Worm (Caenorhabditis elegans) whole organism, L1 larva: ENCODE data around the gene R11H6.4.

Source experiments
- C04F5.9 ChIP-seq: sonication (generic microtip); optimal IDR thresholded peaks from 2 replicates; lab custom pipeline; 2016; ENCODE audit warnings: missing genetic modification characterization, missing compliant biosample characterization
- C16A3.4 ChIP-seq: fragments of 150-350 bp; optimal IDR thresholded peaks from 2 replicates; lab custom pipeline; 2014; ENCODE audit warnings: missing biosample characterization, missing genetic modification characterization
- C34B4.2 ChIP-seq: sonication (generic microtip); optimal IDR thresholded peaks from 2 replicates; lab custom pipeline; 2017; ENCODE audit warnings: mild to moderate bottlenecking, missing genetic modification characterization, missing compliant biosample characterization
- Y116A8C.19 ChIP-seq: sonication (generic microtip); optimal IDR thresholded peaks from 2 replicates; lab custom pipeline; 2016; ENCODE audit warnings: missing compliant biosample characterization, missing genetic modification characterization, borderline replicate concordance
- aha-1 ChIP-seq: fragments of 150-350 bp; optimal IDR thresholded peaks from 2 replicates; lab custom pipeline; 2014; ENCODE audit warnings: missing biosample characterization, missing genetic modification characterization
- aly-2 ChIP-seq: fragments of 150-350 bp; optimal IDR thresholded peaks from 2 replicates; lab custom pipeline; 2014; ENCODE audit warnings: missing biosample characterization, missing genetic modification characterization
- ama-1 ChIP-seq: fragments of 150-350 bp; optimal IDR thresholded peaks from 2 replicates; lab custom pipeline; 2014
- ceh-63 ChIP-seq: fragments of 200-800 bp; sonication (Bioruptor generic); optimal IDR thresholded peaks from 2 replicates; lab custom pipeline; 2018; ENCODE audit warnings: mild to moderate bottlenecking, missing genetic modification characterization, missing compliant biosample characterization
- dpl-1 ChIP-seq, 3 experiments: fragments of 150-350 bp in 2 of 3; sonication (generic microtip) in 1 of 3; optimal IDR thresholded peaks; 2 replicates each; lab custom pipeline; 2014 to 2017; ENCODE audit warnings: missing biosample characterization in 3 of 3, missing genetic modification characterization in 3 of 3, missing genetic modification reagents in 3 of 3
- dsc-1 ChIP-seq: sonication (generic microtip); optimal IDR thresholded peaks from 2 replicates; lab custom pipeline; 2016; ENCODE audit warnings: mild to moderate bottlenecking, missing genetic modification characterization, missing compliant biosample characterization
- efl-1 ChIP-seq, 4 experiments: fragments of 150-350 bp; optimal IDR thresholded peaks in 3 of 4; peaks in 1 of 4; 1 replicate in 1 of 4; 2 replicates in 3 of 4; lab custom pipeline; 2014; ENCODE audit warnings: missing biosample characterization in 2 of 4, missing genetic modification characterization in 2 of 4, missing genetic modification reagents in 2 of 4
- elt-2 ChIP-seq: sonication (generic microtip); optimal IDR thresholded peaks from 2 replicates; lab custom pipeline; 2016; ENCODE audit warnings: missing genetic modification characterization, mild to moderate bottlenecking, inconsistent platforms, missing compliant biosample characterization, missing genetic modification reagents
- hpl-2 ChIP-seq: fragments of 150-350 bp; optimal IDR thresholded peaks from 2 replicates; lab custom pipeline; 2014; ENCODE audit warnings: missing biosample characterization, missing genetic modification reagents, missing genetic modification characterization
- isw-1 ChIP-seq: fragments of 200-800 bp; sonication (Bioruptor generic); IDR thresholded peaks from 2 replicates; pipeline ENCODE4 v1.3.6; 2022; ENCODE audit warnings: missing genetic modification characterization, missing compliant biosample characterization
- jun-1 ChIP-seq: fragments of 150-350 bp; optimal IDR thresholded peaks from 2 replicates; lab custom pipeline; 2014; ENCODE audit warnings: missing biosample characterization, missing genetic modification reagents, missing genetic modification characterization
- lin-13 ChIP-seq: fragments of 150-350 bp; optimal IDR thresholded peaks from 2 replicates; lab custom pipeline; 2014; ENCODE audit warnings: missing biosample characterization, missing genetic modification reagents, missing genetic modification characterization
- lin-15B ChIP-seq: fragments of 150-350 bp; sonication (generic microtip); optimal IDR thresholded peaks from 3 replicates; lab custom pipeline; 2014; ENCODE audit warnings: missing biosample characterization, missing genetic modification characterization
- lin-35 ChIP-seq, 2 experiments: fragments of 150-350 bp; optimal IDR thresholded peaks; 2 replicates each; lab custom pipeline; 2014; ENCODE audit warnings: missing biosample characterization in 2 of 2, missing genetic modification characterization in 2 of 2, missing genetic modification reagents in 2 of 2
- nhr-47 ChIP-seq: sonication (generic microtip); optimal IDR thresholded peaks from 2 replicates; lab custom pipeline; 2016; ENCODE audit warnings: mild to moderate bottlenecking, missing genetic modification characterization, moderate library complexity, missing compliant biosample characterization
- nhr-77 ChIP-seq: fragments of 150-350 bp; optimal IDR thresholded peaks from 2 replicates; lab custom pipeline; 2014; ENCODE audit warnings: missing biosample characterization, missing genetic modification characterization
- nhr-85 ChIP-seq: sonication (generic microtip); peaks from one replicate; lab custom pipeline; 2016; ENCODE audit warnings: missing genetic modification characterization, inconsistent platforms, missing compliant biosample characterization
- pax-3 ChIP-seq: fragments of 200-800 bp; sonication (Bioruptor generic); optimal IDR thresholded peaks from 2 replicates; lab custom pipeline; 2018; ENCODE audit warnings: mild to moderate bottlenecking, missing genetic modification characterization, moderate library complexity, missing compliant biosample characterization
- skn-1 ChIP-seq: fragments of 150-350 bp; optimal IDR thresholded peaks from 2 replicates; lab custom pipeline; 2014; ENCODE audit warnings: missing biosample characterization, missing genetic modification characterization
- snu-23 ChIP-seq: sonication (generic microtip); optimal IDR thresholded peaks from 2 replicates; lab custom pipeline; 2016; ENCODE audit warnings: missing genetic modification characterization, missing compliant biosample characterization
- sox-4 ChIP-seq: sonication (generic microtip); optimal IDR thresholded peaks from 2 replicates; lab custom pipeline; 2016; ENCODE audit warnings: missing genetic modification characterization, missing compliant biosample characterization
- tlp-1 ChIP-seq: fragments of 150-350 bp; optimal IDR thresholded peaks from 2 replicates; lab custom pipeline; 2014; ENCODE audit warnings: missing biosample characterization, missing genetic modification characterization
- unc-130 ChIP-seq: fragments of 150-350 bp; optimal IDR thresholded peaks from 2 replicates; lab custom pipeline; 2017; ENCODE audit warnings: missing biosample characterization, missing genetic modification characterization, inconsistent platforms
- unc-86 ChIP-seq: sonication (generic microtip); optimal IDR thresholded peaks from 2 replicates; lab custom pipeline; 2016; ENCODE audit warnings: missing genetic modification characterization, missing compliant biosample characterization
- vab-15 ChIP-seq: sonication (generic microtip); optimal IDR thresholded peaks from 2 replicates; lab custom pipeline; 2017; ENCODE audit warnings: missing genotype, mild to moderate bottlenecking, missing genetic modification characterization, missing compliant biosample characterization
- zip-4 ChIP-seq: fragments of 200-800 bp; sonication (Bioruptor generic); optimal IDR thresholded peaks from 2 replicates; lab custom pipeline; 2018; ENCODE audit warnings: mild to moderate bottlenecking, missing genetic modification characterization, moderate library complexity, missing compliant biosample characterization

Gene R11H6.4

ce11 chrV:14635119-14635518 is 25.4 kb downstream of the R11H6.4 start, which contains the start of gene F43D2.6:
Gene F43D2.6, minus strand, starts transcription at chrV:14635180.
- TF ChIP-seq efl-1 (optimal IDR thresholded peaks at IDR 0.05; lab: Kevin White, UChicago): no peak
- peak in 1 of 2 experiments; percentile 65 for TF ChIP-seq efl-1 (GFP tag; optimal IDR thresholded peaks at IDR 0.05 in 1 of 2; lab: Kevin White, UChicago)
- no peak for TF ChIP-seq snu-23 (GFP tag; lab: Kevin White, UChicago)

DNA sequence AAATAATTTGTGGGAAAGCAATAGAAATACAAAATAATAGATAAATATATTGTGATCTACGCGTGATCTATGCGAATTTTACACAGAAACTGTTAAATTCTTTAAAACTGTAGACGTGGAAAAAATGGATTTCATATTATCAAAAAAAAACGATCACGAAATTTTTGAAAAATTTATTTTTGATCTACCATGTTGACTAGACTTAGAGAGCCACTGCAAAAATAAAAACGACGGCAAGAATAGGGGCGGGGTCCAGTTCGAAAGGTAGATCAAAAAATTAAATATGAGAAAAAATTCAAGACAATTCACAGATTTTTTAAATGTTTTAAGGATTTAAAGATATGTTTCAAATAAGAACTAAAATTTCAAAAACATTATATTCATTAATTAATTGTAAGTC is 28.3 kb downstream of the R11H6.4 start:
- TF ChIP-seq C04F5.9 (tag; lab: Kevin White, UChicago) (no peak), C16A3.4 (tag; lab: Kevin White, UChicago) (no peak), zip-4 (GFP tag; lab: Kevin White, UChicago) (no peak), nhr-77 (tag; lab: Kevin White, UChicago) (no peak), lin-13 (GFP tag; lab: Kevin White, UChicago) (no peak), ceh-63 (no peak), jun-1 (no peak), nhr-85 (tag; lab: Kevin White, UChicago) (no peak)
- TF ChIP-seq, all 84 proteins: peak for 0

DNA sequence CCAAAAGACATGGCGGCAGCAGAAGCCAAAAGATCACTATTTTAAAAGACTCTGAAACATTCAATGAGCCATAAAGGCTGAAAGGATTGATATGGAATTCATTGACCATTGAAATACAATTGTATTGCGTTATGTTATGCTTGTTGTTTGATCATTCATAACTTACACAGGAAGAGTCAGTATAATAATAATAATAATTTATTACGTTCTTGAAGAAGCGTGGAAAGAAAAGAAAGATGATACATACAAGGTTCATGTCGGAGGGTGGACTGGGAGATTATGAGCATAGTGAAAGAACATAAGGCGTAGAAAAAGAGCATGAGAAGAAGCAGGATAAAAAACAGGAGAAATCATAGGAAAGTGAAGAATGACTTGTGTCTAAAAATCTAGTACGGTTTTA is 30.3 kb downstream of the R11H6.4 start, which contains the start of gene F43D2.7:
Gene F43D2.7, minus strand, starts transcription at position 101 of the 400 bp plus-strand sequence.
- TF ChIP-seq ama-1 (lab: Kevin White, UChicago): no peak
- TF ChIP-seq nhr-77 (tag; lab: Kevin White, UChicago): no peak
- TF ChIP-seq pax-3 (tag; lab: Kevin White, UChicago): no peak
- TF ChIP-seq dsc-1 (tag; lab: Kevin White, UChicago): no peak
- no peak for TF ChIP-seq dpl-1 (GFP tag; optimal IDR thresholded peaks at IDR 0.05; lab: Kevin White, UChicago)
- TF ChIP-seq lin-15B (tag; lab: Kevin White, UChicago): no peak
- no peak for TF ChIP-seq Y116A8C.19 (tag; lab: Kevin White, UChicago)
- no peak for TF ChIP-seq aly-2 (tag; lab: Kevin White, UChicago)
- TF ChIP-seq C34B4.2 (tag; lab: Kevin White, UChicago): no peak
- TF ChIP-seq nhr-47: no peak
- TF ChIP-seq tlp-1 (tag; lab: Kevin White, UChicago): no peak
- TF ChIP-seq unc-130: no peak
- TF ChIP-seq unc-86 (tag; lab: Kevin White, UChicago): no peak
- TF ChIP-seq aha-1: no peak
- TF ChIP-seq, all 84 proteins: peak for 0

- peak; percentile 70 for TF ChIP-seq elt-2 (tag; lab: Kevin White, UChicago)
- TF ChIP-seq skn-1 (tag; lab: Kevin White, UChicago): no peak
- peak in 1 of 2 experiments; percentile 18 for TF ChIP-seq lin-35 (GFP tag; optimal IDR thresholded peaks at IDR 0.05; lab: Kevin White, UChicago)
Observed at ce11 chrV:14640769-14641168, 31.0 kb downstream of the R11H6.4 start, which contains the start of gene C54G10.1. Gene C54G10.1, plus strand, starts transcription at chrV:14641101.

DNA sequence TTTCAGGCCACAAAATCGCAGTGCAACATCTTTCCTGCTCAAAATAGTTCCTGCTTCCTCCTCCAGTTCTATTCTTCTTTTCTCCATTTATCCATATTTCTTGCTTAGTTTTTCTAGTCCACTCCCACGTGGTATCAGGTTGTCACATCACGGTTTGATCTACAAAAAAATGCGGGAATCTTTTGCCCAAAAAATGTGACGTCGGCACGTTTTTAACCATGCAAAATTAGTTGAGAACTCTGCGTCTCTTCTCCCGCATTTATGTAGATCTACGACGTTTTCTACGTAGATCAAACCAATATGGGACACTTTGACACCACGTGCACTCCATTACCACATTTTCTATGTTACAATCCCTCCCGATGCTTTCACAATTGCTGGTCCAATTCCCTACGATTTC is 32.3 kb downstream of the R11H6.4 start:
- TF ChIP-seq lin-13 (GFP tag; lab: Kevin White, UChicago) (no peak), hpl-2 (GFP tag; lab: Kevin White, UChicago) (no peak), nhr-77 (tag; lab: Kevin White, UChicago) (no peak), isw-1 (GFP tag; lab: Robert Waterston, UW) (no peak), efl-1 (optimal IDR thresholded peaks at IDR 0.05; lab: Kevin White, UChicago) (no peak), efl-1 (GFP tag; optimal IDR thresholded peaks at IDR 0.05 in 1 of 2; lab: Kevin White, UChicago) (no peak), tlp-1 (tag; lab: Kevin White, UChicago) (no peak), sox-4 (tag; lab: Kevin White, UChicago) (no peak), vab-15 (no peak)
